Fruit fly (Drosophila melanogaster): Measurements from ENCODE around the gene betaggt-I.

betaggt-I gene

dm6 chr2L:4915715-4916153, 29.6 kb upstream of the betaggt-I start (continued):
- no peak for TF ChIP-seq CG17568 (GFP tag; optimal IDR thresholded peaks at IDR 0.05)
- peak; percentile 40 for TF ChIP-seq CG7556 (GFP tag; optimal IDR thresholded peaks at IDR 0.05)
- TF ChIP-seq CG14014 (GFP tag; IDR thresholded peaks at IDR 0.05) = 0 out of 2 replicates have a peak, but pooled peaks have one; percentile 9
- peak; percentile 51 for TF ChIP-seq CG31441 (GFP tag; IDR thresholded peaks at IDR 0.05)
- peak; percentile 44 for TF ChIP-seq Asciz (GFP tag; optimal IDR thresholded peaks at IDR 0.05)
- TF ChIP-seq Atf6 (GFP tag; IDR thresholded peaks at IDR 0.05) = no peak
- TF ChIP-seq CG1529 (GFP tag; optimal IDR thresholded peaks at IDR 0.05) = peak; percentile 28
- TF ChIP-seq Med (GFP tag) = peak; percentile 58
- TF ChIP-seq phol (tag; optimal IDR thresholded peaks at IDR 0.05) = peak; percentile 61
- TF ChIP-seq bcd (GFP tag; optimal IDR thresholded peaks at IDR 0.05) = peak; percentile 23
- TF ChIP-seq CG33213 (GFP tag; optimal IDR thresholded peaks at IDR 0.05) = peak; percentile 8
- TF ChIP-seq vvl (GFP tag; IDR thresholded peaks at IDR 0.05) = 0 out of 2 replicates have a peak, but pooled peaks have one; percentile 22
- peak; percentile 35; the same call in 1 of the 3 replicates for TF ChIP-seq row (GFP tag; IDR thresholded peaks at IDR 0.05)
- TF ChIP-seq sr (GFP tag; IDR thresholded peaks at IDR 0.05) = no peak
- peak; percentile 1 for TF ChIP-seq cwo (GFP tag; optimal IDR thresholded peaks at IDR 0.05)
- TF ChIP-seq wor (GFP tag; IDR thresholded peaks at IDR 0.05) = peak; percentile 33; the same call in 1 of the 2 replicates
- peak; percentile 18; the same call in 1 of the 2 replicates for TF ChIP-seq Ptx1 (GFP tag; IDR thresholded peaks at IDR 0.05)
- TF ChIP-seq CG8924 (tag; optimal IDR thresholded peaks at IDR 0.05) = peak; percentile 41
- peak; percentile 22 for TF ChIP-seq CoRest (tag; optimal IDR thresholded peaks at IDR 0.05)
- peak in 1 of 2 experiments; percentile 28 for TF ChIP-seq Hr51 (GFP tag; optimal IDR thresholded peaks at IDR 0.05)
- TF ChIP-seq CG10979 (tag; optimal IDR thresholded peaks at IDR 0.05) = peak; percentile 64
- TF ChIP-seq CG4424 (GFP tag; optimal IDR thresholded peaks at IDR 0.05) = peak; percentile 5
- TF ChIP-seq Awh (GFP tag; IDR thresholded peaks at IDR 0.05) = peak; percentile 53; the same call in 1 of the 2 replicates
- peak; percentile 24 for TF ChIP-seq CG13424 (tag; optimal IDR thresholded peaks at IDR 0.05)
- no peak for TF ChIP-seq CG11695 (GFP tag; IDR thresholded peaks at IDR 0.05)
- TF ChIP-seq BEAF-32 (GFP tag; optimal IDR thresholded peaks at IDR 0.05) = no peak
- no peak for TF ChIP-seq Myb (GFP tag; optimal IDR thresholded peaks at IDR 0.05)
- peak; percentile 15 for TF ChIP-seq CG8388 (GFP tag; optimal IDR thresholded peaks at IDR 0.05)
- TF ChIP-seq sens (GFP tag) = peak; percentile 87
- no peak for TF ChIP-seq Aef1 (GFP tag; IDR thresholded peaks at IDR 0.05)
- peak; percentile 7 for TF ChIP-seq CG15269 (tag; optimal IDR thresholded peaks at IDR 0.05)
- TF ChIP-seq D (optimal IDR thresholded peaks at IDR 0.05) = no peak
- TF ChIP-seq D (GFP tag; optimal IDR thresholded peaks at IDR 0.05) = peak; percentile 4
- TF ChIP-seq CG2712 (tag; optimal IDR thresholded peaks at IDR 0.05) = peak; percentile 49
- no peak for TF ChIP-seq mld (GFP tag; IDR thresholded peaks at IDR 0.05; ENCODE audit: partially characterized antibody)
- 0 out of 3 replicates have a peak, but pooled peaks have one; percentile 31 for TF ChIP-seq tgo (GFP tag; IDR thresholded peaks at IDR 0.05)
- TF ChIP-seq CG12391 (tag; optimal IDR thresholded peaks at IDR 0.05) = peak; percentile 37
- peak; percentile 30 for TF ChIP-seq BtbVII (GFP tag; optimal IDR thresholded peaks at IDR 0.05)
- TF ChIP-seq CG8359 (GFP tag; optimal IDR thresholded peaks at IDR 0.05; ENCODE audit: borderline replicate concordance) = peak; percentile 7
- TF ChIP-seq CG30431 (GFP tag; optimal IDR thresholded peaks at IDR 0.05) = peak; percentile 11
- TF ChIP-seq dimm (GFP tag; IDR thresholded peaks at IDR 0.05) = no peak
- peak; percentile 39 for TF ChIP-seq Sox102F (GFP tag; optimal IDR thresholded peaks at IDR 0.05)
- no peak for TF ChIP-seq CG2889 (GFP tag; IDR thresholded peaks at IDR 0.05)
- peak in 1 of 3 experiments; percentile 37 for TF ChIP-seq lola (GFP tag; optimal IDR thresholded peaks at IDR 0.05)
- no peak for TF ChIP-seq CG4730 (GFP tag; IDR thresholded peaks at IDR 0.05)
- TF ChIP-seq CG2875 (GFP tag; optimal IDR thresholded peaks at IDR 0.05) = no peak
- peak; percentile 36; the same call in 1 of the 3 replicates for TF ChIP-seq dysf (GFP tag; IDR thresholded peaks at IDR 0.05)
- no peak for TF ChIP-seq p53 (GFP tag; optimal IDR thresholded peaks at IDR 0.05)
- peak; percentile 54 for TF ChIP-seq crol (GFP tag; IDR thresholded peaks at IDR 0.05)
- TF ChIP-seq CG15696 (tag; optimal IDR thresholded peaks at IDR 0.05) = peak; percentile 26

All from whole organism, embryonic.